Fruit fly (Drosophila melanogaster) whole organism, embryonic: Measurements from ENCODE around the gene Mocs1.

Experiments used
- Bdp1 ChIP-seq: fragments of 200-800 bp; sonication (Bioruptor generic); optimal IDR thresholded peaks from 3 replicates; lab custom pipeline; 2016; ENCODE audit warnings: missing biosample characterization, missing genetic modification characterization
- CG10462 ChIP-seq: fragments of 200-800 bp; sonication (Bioruptor generic); optimal IDR thresholded peaks from 2 replicates; lab custom pipeline; 2016; ENCODE audit warnings: missing biosample characterization, missing genetic modification characterization
- CG11247 ChIP-seq: fragments of 200-800 bp; sonication (Bioruptor generic); IDR thresholded peaks from 2 replicates; pipeline ENCODE4 v1.3.6; 2022; ENCODE audit warnings: missing biosample characterization, missing genetic modification characterization
- CG11696 ChIP-seq: fragments of 200-800 bp; sonication (Bioruptor generic); IDR thresholded peaks from 2 replicates; pipeline ENCODE4 v1.3.6; 2022; ENCODE audit warnings: missing biosample characterization, missing genetic modification characterization
- CG12659 ChIP-seq: fragments of 200-800 bp; sonication (Bioruptor generic); optimal IDR thresholded peaks from 3 replicates; lab custom pipeline; 2017; ENCODE audit warnings: mild to moderate bottlenecking, missing biosample characterization, missing genetic modification reagents, missing genetic modification characterization
- CG14014 ChIP-seq: fragments of 200-800 bp; sonication (Bioruptor generic); IDR thresholded peaks from 2 replicates; pipeline ENCODE4 v1.3.6; 2022; ENCODE audit warnings: missing biosample characterization, missing genetic modification characterization
- CG1529 ChIP-seq: fragments of 200-800 bp; sonication (Bioruptor generic); optimal IDR thresholded peaks from 3 replicates; lab custom pipeline; 2018; ENCODE audit warnings: missing biosample characterization, missing genetic modification characterization
- CG1647 ChIP-seq: fragments of 200-800 bp; sonication (Bioruptor generic); optimal IDR thresholded peaks from 3 replicates; lab custom pipeline; 2016; ENCODE audit warnings: missing biosample characterization, missing genetic modification characterization
- CG17829 ChIP-seq: fragments of 200-800 bp; optimal IDR thresholded peaks from 2 replicates; lab custom pipeline; 2019; ENCODE audit warnings: missing biosample characterization, mild to moderate bottlenecking, missing genetic modification characterization, moderate library complexity
- CG2116 ChIP-seq: fragments of 200-800 bp; sonication (Bioruptor generic); optimal IDR thresholded peaks from 3 replicates; lab custom pipeline; 2018; ENCODE audit warnings: missing biosample characterization, mild to moderate bottlenecking, missing genetic modification characterization
- CG30403 ChIP-seq: fragments of 200-800 bp; sonication (Bioruptor generic); optimal IDR thresholded peaks from 3 replicates; lab custom pipeline; 2016; ENCODE audit warnings: missing biosample characterization, missing genetic modification characterization
- CG31365 ChIP-seq: fragments of 200-800 bp; sonication (Bioruptor generic); optimal IDR thresholded peaks from 2 replicates; lab custom pipeline; 2018; ENCODE audit warnings: missing biosample characterization, mild to moderate bottlenecking, missing genetic modification characterization
- CG32532 ChIP-seq: fragments of 200-800 bp; sonication (Bioruptor generic); IDR thresholded peaks from 2 replicates; pipeline ENCODE4 v1.3.6; 2022; ENCODE audit warnings: missing biosample characterization, missing genetic modification characterization
- CG3281 ChIP-seq: fragments of 200-800 bp; sonication (Bioruptor generic); optimal IDR thresholded peaks from 3 replicates; lab custom pipeline; 2017; ENCODE audit warnings: missing biosample characterization, mild to moderate bottlenecking, missing genetic modification characterization
- CG33213 ChIP-seq: fragments of 200-800 bp; sonication (Bioruptor generic); optimal IDR thresholded peaks from 3 replicates; lab custom pipeline; 2016; ENCODE audit warnings: missing biosample characterization, missing genetic modification characterization
- CG3847 ChIP-seq: fragments of 200-800 bp; sonication (Bioruptor generic); IDR thresholded peaks from 2 replicates; pipeline ENCODE4 v1.3.6; 2022; ENCODE audit warnings: missing biosample characterization, missing genetic modification characterization
- CG3995 ChIP-seq: fragments of 200-800 bp; sonication (Bioruptor generic); optimal IDR thresholded peaks from 3 replicates; lab custom pipeline; 2016; ENCODE audit warnings: missing biosample characterization, missing genetic modification characterization
- CG5245 ChIP-seq: fragments of 200-800 bp; sonication (Bioruptor generic); optimal IDR thresholded peaks from 3 replicates; lab custom pipeline; 2016; ENCODE audit warnings: missing biosample characterization, missing genetic modification characterization
- CG6272 ChIP-seq: fragments of 200-800 bp; sonication (Bioruptor generic); IDR thresholded peaks from 2 replicates; pipeline ENCODE4 v1.3.6; 2022; ENCODE audit warnings: missing biosample characterization, missing genetic modification characterization
- CG6654 ChIP-seq: fragments of 200-800 bp; sonication (Bioruptor generic); optimal IDR thresholded peaks from 2 replicates; lab custom pipeline; 2017; ENCODE audit warnings: missing biosample characterization, mild to moderate bottlenecking, missing genetic modification characterization
- CG7357 ChIP-seq: fragments of 200-800 bp; sonication (Bioruptor generic); IDR thresholded peaks from 3 replicates; pipeline ENCODE4 v1.3.6; 2022; ENCODE audit warnings: missing biosample characterization, missing genetic modification characterization
- CG8290 ChIP-seq, 3 experiments: fragments of 200-800 bp; sonication (Bioruptor generic); optimal IDR thresholded peaks; 2 replicates each; lab custom pipeline; 2016 to 2019; ENCODE audit warnings: missing biosample characterization in 3 of 3, missing genetic modification characterization in 3 of 3, mild to moderate bottlenecking in 2 of 3, moderate library complexity in 1 of 3
- CG8359 ChIP-seq: fragments of 200-800 bp; sonication (Bioruptor generic); optimal IDR thresholded peaks from 2 replicates; lab custom pipeline; 2017; ENCODE audit warnings: missing biosample characterization, mild to moderate bottlenecking, missing genetic modification characterization, borderline replicate concordance
- CG9797 ChIP-seq: fragments of 200-800 bp; sonication (Bioruptor generic); optimal IDR thresholded peaks from 3 replicates; lab custom pipeline; 2018; ENCODE audit warnings: missing biosample characterization, mild to moderate bottlenecking, missing genetic modification characterization
- Camta ChIP-seq: fragments of 200-800 bp; sonication (Bioruptor generic); optimal IDR thresholded peaks from 2 replicates; lab custom pipeline; 2016; ENCODE audit warnings: missing biosample characterization, missing genetic modification characterization
- Drgx ChIP-seq: fragments of 200-800 bp; sonication (Bioruptor generic); IDR thresholded peaks from 2 replicates; pipeline ENCODE4 v1.3.6; 2022; ENCODE audit warnings: missing biosample characterization, missing genetic modification characterization
- ERR ChIP-seq: fragments of 200-800 bp; sonication (Bioruptor generic); optimal IDR thresholded peaks from 2 replicates; lab custom pipeline; 2016; ENCODE audit warnings: missing biosample characterization, missing genetic modification characterization
- HHEX ChIP-seq: fragments of 200-800 bp; sonication (Bioruptor generic); optimal IDR thresholded peaks from 3 replicates; lab custom pipeline; 2017; ENCODE audit warnings: missing biosample characterization, mild to moderate bottlenecking, missing genetic modification characterization, missing genetic modification reagents
- HLH3B ChIP-seq: fragments of 200-800 bp; sonication (Bioruptor generic); IDR thresholded peaks from 2 replicates; pipeline ENCODE4 v1.3.6; 2022; ENCODE audit warnings: missing biosample characterization, missing genetic modification characterization
- Hr51 ChIP-seq, 2 experiments: fragments of 200-800 bp; sonication (Bioruptor generic); optimal IDR thresholded peaks; 2 replicates in 1 of 2; 3 replicates in 1 of 2; lab custom pipeline; 2016 to 2018; ENCODE audit warnings: missing biosample characterization in 2 of 2, missing genetic modification characterization in 2 of 2, mild to moderate bottlenecking in 1 of 2, moderate library complexity in 1 of 2
- MTF-1 ChIP-seq: fragments of 200-800 bp; sonication (Bioruptor generic); optimal IDR thresholded peaks from 2 replicates; lab custom pipeline; 2018; ENCODE audit warnings: missing biosample characterization, mild to moderate bottlenecking, missing genetic modification characterization, borderline replicate concordance
- Max ChIP-seq: fragments of 200-800 bp; sonication (Bioruptor generic); optimal IDR thresholded peaks from 2 replicates; lab custom pipeline; 2016; ENCODE audit warnings: missing biosample characterization, mild to moderate bottlenecking, missing genetic modification characterization
- Meics ChIP-seq: fragments of 200-800 bp; sonication (Bioruptor generic); optimal IDR thresholded peaks from 2 replicates; lab custom pipeline; 2017; ENCODE audit warnings: missing biosample characterization, mild to moderate bottlenecking, missing genetic modification characterization
- Opbp ChIP-seq: fragments of 200-800 bp; sonication (Bioruptor generic); IDR thresholded peaks from 3 replicates; pipeline ENCODE4 v1.3.6; 2022; ENCODE audit warnings: missing biosample characterization, missing genetic modification characterization; ENCODE audit not compliant: partially characterized antibody
- Xrp1 ChIP-seq: fragments of 200-800 bp; sonication (Bioruptor generic); IDR thresholded peaks from 2 replicates; pipeline ENCODE4 v1.3.6; 2022; ENCODE audit warnings: missing biosample characterization, missing genetic modification characterization
- ato ChIP-seq: fragments of 200-800 bp; sonication (Bioruptor generic); IDR thresholded peaks from 2 replicates; pipeline ENCODE4 v1.3.6; 2022; ENCODE audit warnings: missing biosample characterization, missing genetic modification characterization; ENCODE audit not compliant: partially characterized antibody
- bbx ChIP-seq: fragments of 200-800 bp; sonication (Bioruptor generic); IDR thresholded peaks from 2 replicates; pipeline ENCODE4 v1.3.6; 2022; ENCODE audit warnings: missing biosample characterization, missing genetic modification characterization; ENCODE audit not compliant: partially characterized antibody
- btn ChIP-seq: fragments of 200-800 bp; sonication (Bioruptor generic); optimal IDR thresholded peaks from 2 replicates; lab custom pipeline; 2016; ENCODE audit warnings: missing biosample characterization, missing genetic modification characterization
- cwo ChIP-seq: fragments of 200-800 bp; sonication (Bioruptor generic); optimal IDR thresholded peaks from 3 replicates; lab custom pipeline; 2017; ENCODE audit warnings: missing biosample characterization, missing genetic modification characterization, mild to moderate bottlenecking, moderate library complexity, missing genetic modification reagents
- lbe ChIP-seq: fragments of 200-800 bp; sonication (Bioruptor generic); optimal IDR thresholded peaks from 2 replicates; lab custom pipeline; 2016; ENCODE audit warnings: missing biosample characterization, mild to moderate bottlenecking, missing genetic modification characterization
- lilli ChIP-seq: fragments of 200-800 bp; sonication (Bioruptor generic); optimal IDR thresholded peaks from 3 replicates; lab custom pipeline; 2016; ENCODE audit warnings: missing biosample characterization, missing genetic modification characterization
- luna ChIP-seq: fragments of 200-800 bp; sonication (Bioruptor generic); optimal IDR thresholded peaks from 2 replicates; lab custom pipeline; 2016; ENCODE audit warnings: missing biosample characterization, missing genetic modification characterization
- repo ChIP-seq: fragments of 200-800 bp; sonication (Bioruptor generic); optimal IDR thresholded peaks from 2 replicates; lab custom pipeline; 2016; ENCODE audit warnings: missing biosample characterization, missing genetic modification characterization
- slbo ChIP-seq: fragments of 200-800 bp; sonication (Bioruptor generic); IDR thresholded peaks from 2 replicates; pipeline ENCODE4 v1.3.6; 2022; ENCODE audit warnings: missing biosample characterization, missing genetic modification characterization
- so ChIP-seq: fragments of 200-800 bp; sonication (Bioruptor generic); IDR thresholded peaks from 3 replicates; pipeline ENCODE4 v1.3.6; 2022; ENCODE audit warnings: missing biosample characterization, missing genetic modification characterization
- sqz ChIP-seq: fragments of 200-800 bp; sonication (Bioruptor generic); optimal IDR thresholded peaks from 3 replicates; lab custom pipeline; 2018; ENCODE audit warnings: missing biosample characterization, mild to moderate bottlenecking, missing genetic modification characterization
- tgo ChIP-seq: fragments of 200-800 bp; sonication (Bioruptor generic); IDR thresholded peaks from 3 replicates; pipeline ENCODE4 v1.3.6; 2022; ENCODE audit warnings: missing biosample characterization, missing genetic modification characterization
- trem ChIP-seq: fragments of 200-800 bp; optimal IDR thresholded peaks from 3 replicates; lab custom pipeline; 2019; ENCODE audit warnings: missing biosample characterization, mild to moderate bottlenecking, missing genetic modification characterization, moderate library complexity
- tup ChIP-seq: fragments of 200-800 bp; sonication (Bioruptor generic); optimal IDR thresholded peaks from 2 replicates; lab custom pipeline; 2016; ENCODE audit warnings: missing biosample characterization, mild to moderate bottlenecking, missing genetic modification characterization, moderate library complexity

Mocs1 gene

dm6 chr3L:11091943-11092609 lies 21.8 kb downstream of the Mocs1 start (continued):
- TF ChIP-seq Camta (peak; percentile 38), lilli (GFP tag; lab: Kevin White, UChicago) (peak; percentile 30), CG8290 (GFP tag; optimal IDR thresholded peaks at IDR 0.05; lab: Kevin White, UChicago) (peak; percentile 80), CG8290 (tag; optimal IDR thresholded peaks at IDR 0.05; lab: Kevin White, UChicago) (peak; percentile 55 to 78), CG12659 (GFP tag; lab: Kevin White, UChicago) (peak; percentile 61), Drgx (GFP tag; lab: Robert Waterston, UW) (no peak), CG8359 (GFP tag; lab: Kevin White, UChicago) (no peak), CG17829 (peak; percentile 31), CG9797 (GFP tag; lab: Kevin White, UChicago) (no peak), repo (GFP tag; lab: Kevin White, UChicago) (peak; percentile 56), CG11247 (GFP tag; lab: Robert Waterston, UW) (peak; percentile 68), CG6272 (peak; percentile 76), CG3281 (GFP tag; lab: Kevin White, UChicago) (peak; percentile 35), sqz (GFP tag; lab: Kevin White, UChicago) (peak; percentile 56), tgo (GFP tag; lab: Robert Waterston, UW) (peak; percentile 34; the same call in 2 of the 3 replicates), luna (GFP tag; lab: Kevin White, UChicago) (no peak), CG32532 (GFP tag; lab: Robert Waterston, UW) (0 out of 2 replicates have a peak, but pooled peaks have one; percentile 43), tup (GFP tag; lab: Kevin White, UChicago) (no peak), slbo (peak; percentile 48), Max (peak; percentile 7), Opbp (peak; percentile 42; the same call in 1 of the 3 replicates), MTF-1 (GFP tag; lab: Kevin White, UChicago) (peak; percentile 28), Hr51 (GFP tag; optimal IDR thresholded peaks at IDR 0.05; lab: Kevin White, UChicago) (peak in 1 of 2 experiments; percentile 66), Bdp1 (peak; percentile 50), CG33213 (peak; percentile 63), cwo (GFP tag; lab: Kevin White, UChicago) (peak; percentile 54), CG11696 (GFP tag; lab: Robert Waterston, UW) (no peak), CG1647 (GFP tag; lab: Kevin White, UChicago) (peak; percentile 67), CG7357 (GFP tag; lab: Robert Waterston, UW) (no peak), HHEX (GFP tag; lab: Kevin White, UChicago) (peak; percentile 69), CG3995 (GFP tag; lab: Kevin White, UChicago) (peak; percentile 28), Meics (peak; percentile 41), ERR (GFP tag; lab: Kevin White, UChicago) (peak; percentile 64), HLH3B (no peak), Xrp1 (peak; percentile 57; the same call in 1 of the 2 replicates), CG30403 (GFP tag; lab: Kevin White, UChicago) (peak; percentile 53), CG14014 (0 out of 2 replicates have a peak, but pooled peaks have one; percentile 8), CG10462 (GFP tag; lab: Kevin White, UChicago) (peak; percentile 43), bbx (peak; percentile 48), so (GFP tag; lab: Robert Waterston, UW) (no peak), CG6654 (peak; percentile 14), CG5245 (GFP tag; lab: Kevin White, UChicago) (peak; percentile 29), CG2116 (GFP tag; lab: Kevin White, UChicago) (peak; percentile 6), CG3847 (GFP tag; lab: Robert Waterston, UW) (peak; percentile 80), btn (peak; percentile 45), lbe (peak; percentile 48), ato (0 out of 2 replicates have a peak, but pooled peaks have one; percentile 25), CG1529 (GFP tag; lab: Kevin White, UChicago) (peak; percentile 3), trem (peak; percentile 32), CG31365 (tag; lab: Kevin White, UChicago) (no peak)
